Worm (Caenorhabditis elegans): Measurements from ENCODE around the gene C55A1.6.
A peak's percentile ranks its signal among the peaks of the same experiment; 100 is the strongest.
"Not testable (repeated sequence)": the region's sequence is repeated elsewhere in the genome, so short reads cannot be mapped to it uniquely, and the experiment has no call there.

Gene C55A1.6

ce11 chrV:15647536-15648085 lies at the start of gene C55A1.6, which contains the start of gene C55A1.7:
Gene C55A1.6 (plus strand): TSS chrV:15648035.
Gene C55A1.7 (minus strand): TSS chrV:15647636.
- not testable (repeated sequence) for TF ChIP-seq mef-2 (tag; optimal IDR thresholded peaks at IDR 0.05); egl-13 (tag; optimal IDR thresholded peaks at IDR 0.05); lir-3 (tag; optimal IDR thresholded peaks at IDR 0.05; ENCODE audit: poor library complexity)

DNA sequence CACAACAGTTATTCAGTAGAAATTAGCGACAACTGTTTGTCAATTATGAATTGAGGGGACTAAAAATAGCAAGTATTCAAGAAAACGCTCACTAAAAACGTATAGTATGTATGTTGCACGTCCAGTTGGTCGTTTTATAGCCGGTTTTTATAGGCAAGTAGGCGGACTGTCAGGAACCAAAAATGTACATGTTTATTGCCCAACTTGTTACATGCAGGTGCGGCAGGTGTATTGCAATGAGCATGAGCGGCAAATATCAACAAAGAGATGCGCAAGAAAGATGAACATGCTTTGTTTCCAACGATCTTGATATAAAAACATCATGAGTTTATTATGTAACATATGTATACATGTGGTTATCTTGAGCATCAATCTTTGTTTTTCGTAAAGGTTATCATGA lies 48.1 kb upstream of the C55A1.6 start, which contains the start of gene B0391.14:
TSS of gene B0391.14 (minus strand) at position 101 of the 400 bp plus-strand sequence.
- not testable (repeated sequence) for TF ChIP-seq zip-4 (GFP tag; optimal IDR thresholded peaks at IDR 0.05); grh-1 (GFP tag; IDR thresholded peaks at IDR 0.05); hpl-2 (GFP tag; optimal IDR thresholded peaks at IDR 0.05)

- TF ChIP-seq ets-5 (GFP tag; IDR thresholded peaks at IDR 0.05), result no peak
- peak; percentile 22 for TF ChIP-seq lin-14 (GFP tag; optimal IDR thresholded peaks at IDR 0.05)
- no peak for TF ChIP-seq lir-3 (tag; optimal IDR thresholded peaks at IDR 0.05; ENCODE audit: poor library complexity)
These were observed 45.6 kb upstream of the C55A1.6 start, which contains the start of gene fbxa-152 for ce11 chrV:15602253-15602652. Gene fbxa-152 (minus strand): TSS chrV:15602353.

DNA sequence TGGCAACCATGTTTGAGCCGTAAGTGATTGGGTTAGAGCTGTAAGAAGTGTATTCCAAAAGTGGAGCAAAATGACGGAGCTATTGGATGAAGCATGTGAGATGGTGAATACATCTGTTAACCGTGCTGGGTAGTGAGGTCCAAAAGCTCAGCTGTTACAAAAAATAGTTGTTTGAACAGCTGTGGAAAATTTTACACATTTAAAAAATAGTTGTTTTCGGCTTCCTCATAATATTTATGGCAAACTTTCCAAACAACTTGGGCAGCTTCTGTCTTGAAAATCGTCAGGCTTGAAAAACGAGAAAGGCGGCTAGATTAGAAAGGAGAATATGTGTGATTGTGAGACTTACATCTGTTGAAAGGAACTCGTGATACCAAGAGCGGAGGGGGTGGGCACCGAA lies 42.8 kb upstream of the C55A1.6 start, which contains the start of gene fbxa-154:
TSS of gene fbxa-154 (minus strand) at position 101 of the 400 bp plus-strand sequence.
- TF ChIP-seq mep-1 (tag; optimal IDR thresholded peaks at IDR 0.05), result no peak
- no peak for TF ChIP-seq fkh-4 (tag; optimal IDR thresholded peaks at IDR 0.05; ENCODE audit: borderline replicate concordance)
- no peak for TF ChIP-seq C04F5.9 (tag; optimal IDR thresholded peaks at IDR 0.05)
- no peak for TF ChIP-seq lin-35 (GFP tag; optimal IDR thresholded peaks at IDR 0.05)
- TF ChIP-seq nhr-12 (tag; optimal IDR thresholded peaks at IDR 0.05), result no peak
- TF ChIP-seq Y116A8C.19 (tag; optimal IDR thresholded peaks at IDR 0.05; ENCODE audit: borderline replicate concordance), result no peak
- no peak for TF ChIP-seq sptf-1 (tag; optimal IDR thresholded peaks at IDR 0.05)
- no peak for TF ChIP-seq ceh-63 (GFP tag; optimal IDR thresholded peaks at IDR 0.05)
- no peak for TF ChIP-seq zag-1 (tag; optimal IDR thresholded peaks at IDR 0.05)
- TF ChIP-seq rnt-1 (tag; optimal IDR thresholded peaks at IDR 0.05), result no peak
- no peak for TF ChIP-seq nhr-20 (tag; optimal IDR thresholded peaks at IDR 0.05)
- TF ChIP-seq ceh-90 (tag; optimal IDR thresholded peaks at IDR 0.05), result no peak
- no peak for TF ChIP-seq nhr-47 (tag; optimal IDR thresholded peaks at IDR 0.05)
- TF ChIP-seq lin-15B (tag; optimal IDR thresholded peaks at IDR 0.05), result no peak
- no peak for TF ChIP-seq efl-1 (optimal IDR thresholded peaks at IDR 0.05)
- no peak for TF ChIP-seq efl-1 (GFP tag; optimal IDR thresholded peaks at IDR 0.05 in 1 of 2)
- no peak for TF ChIP-seq nhr-90 (tag; optimal IDR thresholded peaks at IDR 0.05; ENCODE audit: poor library complexity)
- TF ChIP-seq nhr-84 (tag; optimal IDR thresholded peaks at IDR 0.05), result no peak
- no peak for TF ChIP-seq lin-39 (tag; optimal IDR thresholded peaks at IDR 0.05)

DNA sequence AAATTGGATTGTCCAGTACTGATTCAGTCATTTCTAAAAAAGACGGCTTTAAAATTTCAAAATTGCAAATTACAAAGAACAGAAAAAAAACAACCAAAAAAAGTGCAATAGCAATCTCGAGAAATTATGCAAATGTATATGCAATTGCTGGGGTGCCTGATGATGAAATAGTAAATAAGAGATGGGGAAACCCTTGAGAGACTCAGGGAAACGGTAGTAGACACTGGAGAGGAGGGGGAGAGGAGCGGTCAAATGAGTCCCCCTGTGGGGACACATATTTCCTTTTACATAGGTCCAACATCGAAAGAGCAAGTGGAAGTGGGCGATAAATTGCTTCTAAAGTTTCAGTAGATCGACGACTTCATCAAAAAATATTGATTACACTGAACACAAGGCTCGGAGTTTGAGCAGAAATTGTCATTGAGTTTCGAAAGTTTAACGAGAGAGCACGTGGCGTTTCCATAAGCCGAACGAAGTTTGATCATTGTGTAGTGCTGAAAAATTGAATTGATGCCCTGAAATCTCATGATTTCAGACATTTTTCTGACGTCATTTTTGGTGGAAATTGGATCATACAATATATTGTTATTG lies 37.4 kb upstream of the C55A1.6 start, which contains the start of the genes fbxa-153 and str-12:
TSS of gene fbxa-153 (minus strand) at position 35 of the 591 bp plus-strand sequence.
TSS of gene str-12 (plus strand) at position 541 of the 591 bp plus-strand sequence.
- TF ChIP-seq fkh-8 (tag; optimal IDR thresholded peaks at IDR 0.05), result peak; percentile 36
- peak in 1 of 3 experiments; percentile 21 for TF ChIP-seq dpl-1 (GFP tag; optimal IDR thresholded peaks at IDR 0.05)
- no peak for TF ChIP-seq sptf-1 (tag; optimal IDR thresholded peaks at IDR 0.05)
- peak; percentile 8 for TF ChIP-seq swsn-7 (tag; optimal IDR thresholded peaks at IDR 0.05)
- peak; percentile 28 for TF ChIP-seq isw-1 (GFP tag; IDR thresholded peaks at IDR 0.05)
- TF ChIP-seq lin-35 (GFP tag; optimal IDR thresholded peaks at IDR 0.05), result peak in 1 of 2 experiments; percentile 11
- TF ChIP-seq ztf-4 (tag; optimal IDR thresholded peaks at IDR 0.05), result no peak
- peak in 1 of 2 experiments; percentile 1 for TF ChIP-seq efl-1 (optimal IDR thresholded peaks at IDR 0.05)
- peak in 1 of 2 experiments; percentile 32 for TF ChIP-seq efl-1 (GFP tag; optimal IDR thresholded peaks at IDR 0.05 in 1 of 2)
- no peak for TF ChIP-seq C16A3.4 (tag; optimal IDR thresholded peaks at IDR 0.05)
- no peak for TF ChIP-seq tbx-2 (tag; optimal IDR thresholded peaks at IDR 0.05)
- TF ChIP-seq mep-1 (tag; optimal IDR thresholded peaks at IDR 0.05), result peak; percentile 35
- TF ChIP-seq nhr-47 (tag; optimal IDR thresholded peaks at IDR 0.05), result no peak
- TF ChIP-seq ceh-82 (tag; optimal IDR thresholded peaks at IDR 0.05), result peak in 1 of 3 experiments; percentile 28
- TF ChIP-seq lir-3 (tag; optimal IDR thresholded peaks at IDR 0.05; ENCODE audit: poor library complexity), result no peak
